Worm (Caenorhabditis elegans) whole organism, early embryonic: Measurements from ENCODE around the gene algn-2.

Source experiments
- B0310.2 ChIP-seq: sonication (generic microtip); optimal IDR thresholded peaks from 2 replicates; lab custom pipeline; 2016; ENCODE audit warnings: mild to moderate bottlenecking, missing genetic modification characterization, missing compliant biosample characterization
- F13C5.2 ChIP-seq: sonication (generic microtip); optimal IDR thresholded peaks from 2 replicates; lab custom pipeline; 2017; ENCODE audit warnings: mild to moderate bottlenecking, missing genetic modification characterization, inconsistent platforms, missing compliant biosample characterization
- aly-1 ChIP-seq: sonication (generic microtip); optimal IDR thresholded peaks from 2 replicates; lab custom pipeline; 2016; ENCODE audit warnings: missing genetic modification characterization, missing compliant biosample characterization
- ama-1 ChIP-seq: fragments of 150-350 bp; optimal IDR thresholded peaks from 2 replicates; lab custom pipeline; 2014
- ceh-13 ChIP-seq: fragments of 200-800 bp; sonication (Bioruptor generic); optimal IDR thresholded peaks from 2 replicates; lab custom pipeline; 2018; ENCODE audit warnings: mild to moderate bottlenecking, missing genetic modification characterization, missing compliant biosample characterization
- ceh-36 ChIP-seq: sonication (generic microtip); optimal IDR thresholded peaks from 2 replicates; lab custom pipeline; 2016; ENCODE audit warnings: missing genetic modification characterization, inconsistent platforms, missing compliant biosample characterization
- ets-7 ChIP-seq: sonication (generic microtip); optimal IDR thresholded peaks from 2 replicates; lab custom pipeline; 2016; ENCODE audit warnings: missing genotype, missing genetic modification characterization, missing compliant biosample characterization
- flt-1 ChIP-seq: fragments of 200-800 bp; sonication (Bioruptor generic); IDR thresholded peaks from 2 replicates; pipeline ENCODE4 v1.3.6; 2022; ENCODE audit warnings: missing genetic modification characterization, missing compliant biosample characterization
- hmbx-1 ChIP-seq: sonication (generic microtip); optimal IDR thresholded peaks from 2 replicates; lab custom pipeline; 2016; ENCODE audit warnings: mild to moderate bottlenecking, missing genetic modification characterization, missing compliant biosample characterization
- hmg-4 ChIP-seq: fragments of 200-800 bp; sonication (Bioruptor generic); optimal IDR thresholded peaks from 2 replicates; lab custom pipeline; 2018; ENCODE audit warnings: mild to moderate bottlenecking, missing genetic modification characterization, missing compliant biosample characterization
- hnd-1 ChIP-seq: sonication (generic microtip); optimal IDR thresholded peaks from 2 replicates; lab custom pipeline; 2016; ENCODE audit warnings: missing genetic modification characterization, missing compliant biosample characterization
- pes-1 ChIP-seq: fragments of 200-800 bp; sonication (Bioruptor generic); IDR thresholded peaks from 2 replicates; pipeline ENCODE4 v1.3.6; 2022; ENCODE audit warnings: missing genetic modification reagents, missing genetic modification characterization, missing compliant biosample characterization
- scrt-1 ChIP-seq: fragments of 200-800 bp; sonication (Bioruptor generic); IDR thresholded peaks from 2 replicates; pipeline ENCODE4 v1.3.6; 2022; ENCODE audit warnings: missing genetic modification characterization, missing compliant biosample characterization
- sea-1 ChIP-seq: fragments of 200-800 bp; sonication (Bioruptor generic); conservative IDR thresholded peaks from 2 replicates; pipeline ENCODE4 v1.3.6; 2022; ENCODE audit warnings: missing genetic modification characterization, missing compliant biosample characterization
- tbx-11 ChIP-seq: fragments of 200-800 bp; sonication (Bioruptor generic); IDR thresholded peaks from 2 replicates; pipeline ENCODE4 v1.3.6; 2022; ENCODE audit warnings: missing genetic modification characterization, missing compliant biosample characterization
- tbx-37 ChIP-seq: fragments of 200-800 bp; sonication (Bioruptor generic); conservative IDR thresholded peaks from 2 replicates; pipeline ENCODE4 v1.3.6; 2022; ENCODE audit warnings: missing genetic modification reagents, missing genetic modification characterization, missing compliant biosample characterization
- tra-4 ChIP-seq: sonication (generic microtip); optimal IDR thresholded peaks from 2 replicates; lab custom pipeline; 2017; ENCODE audit warnings: missing genetic modification characterization, missing compliant biosample characterization

algn-2 gene

ce11 chrII:5374967-5375366, at the start of gene algn-2:
TSS of gene algn-2 (plus strand) at chrII:5375267.
- TF ChIP-seq B0310.2 (tag; lab: Kevin White, UChicago), result no peak
- no peak for TF ChIP-seq hmg-4 (GFP tag; lab: Kevin White, UChicago)
- no peak for TF ChIP-seq hnd-1 (tag; lab: Kevin White, UChicago)
- no peak for TF ChIP-seq F13C5.2
- no peak for TF ChIP-seq ama-1 (lab: Kevin White, UChicago)
- TF ChIP-seq tbx-37 (GFP tag; lab: Robert Waterston, UW), result no peak
- no peak for TF ChIP-seq tra-4 (tag; lab: Kevin White, UChicago)
- no peak for TF ChIP-seq ets-7 (tag; lab: Kevin White, UChicago)
- no peak for TF ChIP-seq scrt-1
- TF ChIP-seq ceh-13 (GFP tag; lab: Kevin White, UChicago), result no peak

ce11 chrII:5326024-5326627, 48.9 kb upstream of the algn-2 start:
- TF ChIP-seq pes-1 (GFP tag; lab: Robert Waterston, UW) (no peak), F13C5.2 (no peak), ama-1 (lab: Kevin White, UChicago) (no peak), ceh-36 (no peak), ets-7 (tag; lab: Kevin White, UChicago) (no peak), scrt-1 (no peak), B0310.2 (tag; lab: Kevin White, UChicago) (no peak), flt-1 (no peak), hmbx-1 (no peak), tbx-11 (GFP tag; lab: Robert Waterston, UW) (no peak), tbx-37 (GFP tag; lab: Robert Waterston, UW) (no peak), ceh-13 (GFP tag; lab: Kevin White, UChicago) (no peak), sea-1 (GFP tag; lab: Robert Waterston, UW) (no peak), hmg-4 (GFP tag; lab: Kevin White, UChicago) (no peak), aly-1 (no peak), tra-4 (tag; lab: Kevin White, UChicago) (no peak)

- TF ChIP-seq flt-1 (no peak), pes-1 (GFP tag; lab: Robert Waterston, UW) (no peak), B0310.2 (tag; lab: Kevin White, UChicago) (no peak), hnd-1 (tag; lab: Kevin White, UChicago) (no peak), ceh-13 (GFP tag; lab: Kevin White, UChicago) (no peak), aly-1 (no peak), sea-1 (GFP tag; lab: Robert Waterston, UW) (no peak), ceh-36 (no peak), tra-4 (tag; lab: Kevin White, UChicago) (no peak), hmg-4 (GFP tag; lab: Kevin White, UChicago) (no peak), F13C5.2 (no peak), tbx-11 (GFP tag; lab: Robert Waterston, UW) (no peak)
These were observed 48.2 kb upstream of the algn-2 start for ce11 chrII:5326891-5327290.

- no peak for TF ChIP-seq ceh-36
- TF ChIP-seq sea-1 (GFP tag; lab: Robert Waterston, UW), result no peak
- TF ChIP-seq F13C5.2, result no peak
- TF ChIP-seq aly-1, result no peak
- no peak for TF ChIP-seq ets-7 (tag; lab: Kevin White, UChicago)
- no peak for TF ChIP-seq ama-1 (lab: Kevin White, UChicago)
- TF ChIP-seq tra-4 (tag; lab: Kevin White, UChicago), result no peak
- TF ChIP-seq B0310.2 (tag; lab: Kevin White, UChicago), result no peak
- no peak for TF ChIP-seq ceh-13 (GFP tag; lab: Kevin White, UChicago)
- no peak for TF ChIP-seq pes-1 (GFP tag; lab: Robert Waterston, UW)
- no peak for TF ChIP-seq tbx-11 (GFP tag; lab: Robert Waterston, UW)
- no peak for TF ChIP-seq tbx-37 (GFP tag; lab: Robert Waterston, UW)
- TF ChIP-seq hmg-4 (GFP tag; lab: Kevin White, UChicago), result no peak
- TF ChIP-seq hnd-1 (tag; lab: Kevin White, UChicago), result no peak
- no peak for TF ChIP-seq scrt-1
- TF ChIP-seq flt-1, result no peak
- TF ChIP-seq hmbx-1, result no peak
These were observed 46.2 kb upstream of the algn-2 start for ce11 chrII:5328912-5329311.

ce11 chrII:5330206-5330686, 44.8 kb upstream of the algn-2 start:
- TF ChIP-seq ceh-36 (no peak), F13C5.2 (peak; percentile 12)

- TF ChIP-seq flt-1, result no peak
- no peak for TF ChIP-seq pes-1 (GFP tag; lab: Robert Waterston, UW)
- no peak for TF ChIP-seq tbx-11 (GFP tag; lab: Robert Waterston, UW)
- TF ChIP-seq sea-1 (GFP tag; lab: Robert Waterston, UW), result no peak
- TF ChIP-seq ceh-36, result no peak
- TF ChIP-seq B0310.2 (tag; lab: Kevin White, UChicago), result no peak
- TF ChIP-seq ets-7 (tag; lab: Kevin White, UChicago), result no peak
- TF ChIP-seq tra-4 (tag; lab: Kevin White, UChicago), result no peak
- no peak for TF ChIP-seq hnd-1 (tag; lab: Kevin White, UChicago)
- no peak for TF ChIP-seq ama-1 (lab: Kevin White, UChicago)
- no peak for TF ChIP-seq hmbx-1
- TF ChIP-seq aly-1, result no peak
- TF ChIP-seq ceh-13 (GFP tag; lab: Kevin White, UChicago), result no peak
- TF ChIP-seq scrt-1, result no peak
- TF ChIP-seq F13C5.2, result no peak
- no peak for TF ChIP-seq hmg-4 (GFP tag; lab: Kevin White, UChicago)
- TF ChIP-seq tbx-37 (GFP tag; lab: Robert Waterston, UW), result no peak
These were observed 43.3 kb upstream of the algn-2 start for ce11 chrII:5331677-5332303.
